Worm (Caenorhabditis elegans) whole organism, L2 larva: ENCODE measurements around the gene ZC196.9.

Source experiments
- C34F6.9 ChIP-seq: fragments of 150-350 bp; optimal IDR thresholded peaks from 2 replicates; lab custom pipeline; 2014; ENCODE audit warnings: missing biosample characterization, missing genetic modification characterization
- ama-1 ChIP-seq: fragments of 150-350 bp; optimal IDR thresholded peaks from 2 replicates; lab custom pipeline; 2018; ENCODE audit warnings: inconsistent platforms
- elt-3 ChIP-seq: sonication (generic microtip); optimal IDR thresholded peaks from 2 replicates; lab custom pipeline; 2017; ENCODE audit warnings: missing biosample characterization, missing genetic modification characterization
- lsy-2 ChIP-seq, 2 experiments: fragments of 150-350 bp in 1 of 2; sonication (generic microtip) in 1 of 2; optimal IDR thresholded peaks; 2 replicates each; lab custom pipeline; 2014 to 2017; ENCODE audit warnings: missing biosample characterization in 2 of 2, missing genetic modification characterization in 2 of 2
- mab-5 ChIP-seq: fragments of 150-350 bp; optimal IDR thresholded peaks from 2 replicates; lab custom pipeline; 2014; ENCODE audit warnings: missing biosample characterization, missing genetic modification characterization
- nhr-11 ChIP-seq: fragments of 150-350 bp; optimal IDR thresholded peaks from 2 replicates; lab custom pipeline; 2014; ENCODE audit warnings: missing biosample characterization, missing genetic modification characterization
- nhr-12 ChIP-seq: fragments of 150-350 bp; optimal IDR thresholded peaks from 2 replicates; lab custom pipeline; 2014; ENCODE audit warnings: missing biosample characterization, missing genetic modification characterization
- nhr-21 ChIP-seq: fragments of 150-350 bp; optimal IDR thresholded peaks from 2 replicates; lab custom pipeline; 2014; ENCODE audit warnings: missing biosample characterization, missing genetic modification characterization
- snpc-4 ChIP-seq: fragments of 150-350 bp; optimal IDR thresholded peaks from 2 replicates; lab custom pipeline; 2014; ENCODE audit warnings: missing biosample characterization, missing genetic modification characterization
- unc-39 ChIP-seq: fragments of 150-350 bp; optimal IDR thresholded peaks from 2 replicates; lab custom pipeline; 2014; ENCODE audit warnings: missing biosample characterization, missing genetic modification characterization
- unc-62 ChIP-seq: fragments of 150-350 bp; optimal IDR thresholded peaks from 2 replicates; lab custom pipeline; 2014; ENCODE audit warnings: missing biosample characterization, missing genetic modification reagents, missing genetic modification characterization
- ztf-1 ChIP-seq: fragments of 200-800 bp; sonication (Bioruptor generic); conservative IDR thresholded peaks from 2 replicates; pipeline ENCODE4 v1.3.6; 2022; ENCODE audit warnings: missing genetic modification characterization, missing compliant biosample characterization

- TF ChIP-seq ama-1 (lab: Kevin White, UChicago) (no peak), lsy-2 (tag; optimal IDR thresholded peaks at IDR 0.05; lab: Kevin White, UChicago) (no peak), unc-39 (tag; lab: Kevin White, UChicago) (no peak), snpc-4 (tag; lab: Kevin White, UChicago) (no peak), nhr-11 (tag; lab: Kevin White, UChicago) (no peak), mab-5 (tag; lab: Kevin White, UChicago) (no peak), C34F6.9 (tag; lab: Kevin White, UChicago) (no peak), ztf-1 (no peak), nhr-21 (tag; lab: Kevin White, UChicago) (no peak), nhr-12 (tag; lab: Kevin White, UChicago) (no peak), elt-3 (tag; lab: Kevin White, UChicago) (no peak), unc-62 (GFP tag; lab: Kevin White, UChicago) (no peak)
Observed at ce11 chrV:8758618-8759017, 31.6 kb upstream of the ZC196.9 start, which contains the start of gene B0507.7.
